Fruit fly (Drosophila melanogaster) whole organism, embryonic: ENCODE results near the gene Or82a.

Experiments used
- C15 ChIP-seq: fragments of 200-800 bp; sonication (Bioruptor generic); IDR thresholded peaks from 3 replicates; pipeline ENCODE4 v1.3.6; 2022; ENCODE audit warnings: missing biosample characterization, missing genetic modification characterization
- CG10543 ChIP-seq: fragments of 200-800 bp; sonication (Bioruptor generic); optimal IDR thresholded peaks from 3 replicates; lab custom pipeline; 2017; ENCODE audit warnings: missing biosample characterization, mild to moderate bottlenecking, missing genetic modification characterization, moderate library complexity
- CG11504 ChIP-seq: fragments of 200-800 bp; sonication (Bioruptor generic); optimal IDR thresholded peaks from 3 replicates; lab custom pipeline; 2019; ENCODE audit warnings: missing biosample characterization, mild to moderate bottlenecking, missing genetic modification characterization, moderate library complexity
- CG12219 ChIP-seq: fragments of 200-800 bp; sonication (Bioruptor generic); optimal IDR thresholded peaks from 3 replicates; lab custom pipeline; 2018; ENCODE audit warnings: missing biosample characterization, mild to moderate bottlenecking, missing genetic modification characterization
- CG13123 ChIP-seq: fragments of 200-800 bp; sonication (Bioruptor generic); optimal IDR thresholded peaks from 2 replicates; lab custom pipeline; 2016; ENCODE audit warnings: missing biosample characterization, missing genetic modification characterization
- CG13624 ChIP-seq: fragments of 200-800 bp; sonication (Bioruptor generic); optimal IDR thresholded peaks from 2 replicates; lab custom pipeline; 2016; ENCODE audit warnings: missing biosample characterization, missing genetic modification characterization
- CG15269 ChIP-seq: fragments of 200-800 bp; sonication (Bioruptor generic); optimal IDR thresholded peaks from 2 replicates; lab custom pipeline; 2018; ENCODE audit warnings: missing biosample characterization, mild to moderate bottlenecking, missing genetic modification characterization, moderate library complexity
- CG1603 ChIP-seq: fragments of 200-800 bp; sonication (Bioruptor generic); optimal IDR thresholded peaks from 2 replicates; lab custom pipeline; 2019; ENCODE audit warnings: missing biosample characterization, mild to moderate bottlenecking, missing genetic modification characterization, moderate library complexity
- CG17802 ChIP-seq: fragments of 200-800 bp; sonication (Bioruptor generic); optimal IDR thresholded peaks from 2 replicates; lab custom pipeline; 2018; ENCODE audit warnings: missing biosample characterization, mild to moderate bottlenecking, missing genetic modification characterization, moderate library complexity
- CG17912 ChIP-seq: fragments of 200-800 bp; sonication (Bioruptor generic); optimal IDR thresholded peaks from 2 replicates; lab custom pipeline; 2018; ENCODE audit warnings: missing biosample characterization, mild to moderate bottlenecking, missing genetic modification characterization
- CG30403 ChIP-seq: fragments of 200-800 bp; sonication (Bioruptor generic); optimal IDR thresholded peaks from 3 replicates; lab custom pipeline; 2016; ENCODE audit warnings: missing biosample characterization, missing genetic modification characterization
- CG4282 ChIP-seq: fragments of 200-800 bp; sonication (Bioruptor generic); optimal IDR thresholded peaks from 2 replicates; lab custom pipeline; 2016; ENCODE audit warnings: missing biosample characterization, missing genetic modification characterization
- CG4424 ChIP-seq: fragments of 200-800 bp; sonication (Bioruptor generic); optimal IDR thresholded peaks from 3 replicates; lab custom pipeline; 2016; ENCODE audit warnings: missing biosample characterization, missing genetic modification characterization
- CG4617 ChIP-seq: fragments of 200-800 bp; sonication (Bioruptor generic); optimal IDR thresholded peaks from 3 replicates; lab custom pipeline; 2016; ENCODE audit warnings: missing biosample characterization, missing genetic modification characterization, borderline replicate concordance
- CG5180 ChIP-seq: fragments of 200-800 bp; sonication (Bioruptor generic); optimal IDR thresholded peaks from 3 replicates; lab custom pipeline; 2017; ENCODE audit warnings: missing biosample characterization, missing genetic modification characterization, mild to moderate bottlenecking, moderate library complexity, missing genetic modification reagents
- CG7271 ChIP-seq: fragments of 200-800 bp; sonication (Bioruptor generic); optimal IDR thresholded peaks from 2 replicates; lab custom pipeline; 2018; ENCODE audit warnings: missing biosample characterization, mild to moderate bottlenecking, missing genetic modification characterization, moderate library complexity
- CG7786 ChIP-seq: fragments of 200-800 bp; sonication (Bioruptor generic); optimal IDR thresholded peaks from 2 replicates; lab custom pipeline; 2016; ENCODE audit warnings: missing biosample characterization, missing genetic modification characterization
- CG9215 ChIP-seq: fragments of 200-800 bp; sonication (Bioruptor generic); IDR thresholded peaks from 2 replicates; pipeline ENCODE4 v1.3.6; 2022; ENCODE audit warnings: missing biosample characterization, missing genetic modification characterization
- CHES-1-like ChIP-seq: fragments of 200-800 bp; sonication (Bioruptor generic); optimal IDR thresholded peaks from 2 replicates; lab custom pipeline; 2016; ENCODE audit warnings: missing biosample characterization, missing genetic modification characterization
- D ChIP-seq, 2 experiments: fragments of 200-800 bp in 1 of 2; fragments of >200 bp in 1 of 2; sonication (Bioruptor generic) in 1 of 2; optimal IDR thresholded peaks; 2 replicates in 1 of 2; 3 replicates in 1 of 2; lab custom pipeline; 2017; ENCODE audit warnings: mild to moderate bottlenecking in 1 of 2, missing biosample characterization in 1 of 2, missing genetic modification characterization in 1 of 2, missing genetic modification reagents in 1 of 2
- Dip3 ChIP-seq: fragments of 200-800 bp; sonication (Bioruptor generic); optimal IDR thresholded peaks from 3 replicates; lab custom pipeline; 2016; ENCODE audit warnings: missing biosample characterization, missing genetic modification characterization
- Dll ChIP-seq: fragments of 200-800 bp; sonication (Bioruptor generic); IDR thresholded peaks from 4 replicates; pipeline ENCODE4 v1.3.6; 2022; ENCODE audit warnings: missing biosample characterization, missing genetic modification characterization; ENCODE audit not compliant: partially characterized antibody
- H2.0 ChIP-seq: fragments of 200-800 bp; sonication (Bioruptor generic); IDR thresholded peaks from 2 replicates; pipeline ENCODE4 v1.3.6; 2022; ENCODE audit warnings: missing biosample characterization, missing genetic modification characterization
- Hr39 ChIP-seq: fragments of >200 bp; optimal IDR thresholded peaks from 2 replicates; lab custom pipeline; 2017
- MBD-R2 ChIP-seq: fragments of 200-800 bp; sonication (Bioruptor generic); IDR thresholded peaks from 2 replicates; pipeline ENCODE4 v1.3.6; 2022; ENCODE audit warnings: missing biosample characterization, missing genetic modification characterization
- Med ChIP-seq: fragments of 200-800 bp; sonication (Bioruptor generic); peaks from one replicate; lab custom pipeline; 2016; ENCODE audit warnings: missing biosample characterization, missing genetic modification characterization, mild to moderate bottlenecking, inconsistent platforms, moderate library complexity
- Spps ChIP-seq: fragments of 200-800 bp; sonication (Bioruptor generic); optimal IDR thresholded peaks from 2 replicates; lab custom pipeline; 2018; ENCODE audit warnings: missing biosample characterization, mild to moderate bottlenecking, missing genetic modification characterization
- Xrp1 ChIP-seq: fragments of 200-800 bp; sonication (Bioruptor generic); IDR thresholded peaks from 2 replicates; pipeline ENCODE4 v1.3.6; 2022; ENCODE audit warnings: missing biosample characterization, missing genetic modification characterization
- YL-1 ChIP-seq: fragments of 200-800 bp; sonication (Bioruptor generic); optimal IDR thresholded peaks from 3 replicates; lab custom pipeline; 2017; ENCODE audit warnings: missing biosample characterization, mild to moderate bottlenecking, missing genetic modification characterization
- amos ChIP-seq: fragments of 200-800 bp; sonication (Bioruptor generic); IDR thresholded peaks from 2 replicates; pipeline ENCODE4 v1.3.6; 2022; ENCODE audit warnings: missing biosample characterization, missing genetic modification characterization; ENCODE audit not compliant: partially characterized antibody
- crp ChIP-seq, 2 experiments: fragments of 200-800 bp; sonication (Bioruptor generic); optimal IDR thresholded peaks; 2 replicates in 1 of 2; 3 replicates in 1 of 2; lab custom pipeline; 2017; ENCODE audit warnings: missing biosample characterization in 2 of 2, missing genetic modification characterization in 2 of 2, mild to moderate bottlenecking in 1 of 2, moderate library complexity in 1 of 2
- disco-r ChIP-seq: fragments of 200-800 bp; sonication (Bioruptor generic); optimal IDR thresholded peaks from 2 replicates; lab custom pipeline; 2016; ENCODE audit warnings: missing biosample characterization, missing genetic modification characterization
- fd96Cb ChIP-seq: fragments of 200-800 bp; sonication (Bioruptor generic); optimal IDR thresholded peaks from 2 replicates; lab custom pipeline; 2018; ENCODE audit warnings: missing biosample characterization, mild to moderate bottlenecking, missing genetic modification characterization, moderate library complexity
- grau ChIP-seq: fragments of 200-800 bp; optimal IDR thresholded peaks from 3 replicates; lab custom pipeline; 2019; ENCODE audit warnings: missing biosample characterization, mild to moderate bottlenecking, missing genetic modification characterization, moderate library complexity
- gsb ChIP-seq: fragments of 200-800 bp; sonication (Bioruptor generic); IDR thresholded peaks from 2 replicates; pipeline ENCODE4 v1.3.6; 2022; ENCODE audit warnings: missing biosample characterization, missing genetic modification characterization
- hb ChIP-seq: fragments of 200-800 bp; sonication (Bioruptor generic); IDR thresholded peaks from 3 replicates; pipeline ENCODE4 v1.3.6; 2022; ENCODE audit warnings: missing biosample characterization, missing genetic modification characterization; ENCODE audit not compliant: partially characterized antibody
- inv ChIP-seq: fragments of 200-800 bp; sonication (Bioruptor generic); IDR thresholded peaks from 2 replicates; pipeline ENCODE4 v1.3.6; 2022; ENCODE audit warnings: missing biosample characterization, missing genetic modification characterization; ENCODE audit not compliant: partially characterized antibody
- jing ChIP-seq: fragments of 200-800 bp; sonication (Bioruptor generic); optimal IDR thresholded peaks from 2 replicates; lab custom pipeline; 2018; ENCODE audit warnings: missing biosample characterization, mild to moderate bottlenecking, missing genetic modification characterization
- lmd ChIP-seq: fragments of 200-800 bp; sonication (Bioruptor generic); IDR thresholded peaks from 2 replicates; pipeline ENCODE4 v1.3.6; 2022; ENCODE audit warnings: missing biosample characterization, missing genetic modification characterization
- luna ChIP-seq: fragments of 200-800 bp; sonication (Bioruptor generic); optimal IDR thresholded peaks from 2 replicates; lab custom pipeline; 2016; ENCODE audit warnings: missing biosample characterization, missing genetic modification characterization
- maf-S ChIP-seq: fragments of 200-800 bp; sonication (Bioruptor generic); optimal IDR thresholded peaks from 2 replicates; lab custom pipeline; 2016; ENCODE audit warnings: missing biosample characterization, missing genetic modification characterization
- prd ChIP-seq, 3 experiments: fragments of >200 bp in 2 of 3; fragments of 200-800 bp in 1 of 3; sonication (Bioruptor generic) in 1 of 3; optimal IDR thresholded peaks in 2 of 3; IDR thresholded peaks in 1 of 3; 2 replicates in 2 of 3; 3 replicates in 1 of 3; pipeline versions ENCODE4 v1.3.6 to Lab custom; 2017 to 2022; ENCODE audit warnings: missing biosample characterization in 1 of 3, missing genetic modification characterization in 1 of 3
- pzg ChIP-seq: fragments of 200-800 bp; sonication (Bioruptor generic); optimal IDR thresholded peaks from 3 replicates; lab custom pipeline; 2018; ENCODE audit warnings: missing biosample characterization, mild to moderate bottlenecking, missing genetic modification characterization, moderate library complexity
- ranshi ChIP-seq: fragments of 200-800 bp; sonication (Bioruptor generic); IDR thresholded peaks from 2 replicates; pipeline ENCODE4 v1.3.6; 2022; ENCODE audit warnings: missing biosample characterization, missing genetic modification characterization
- sima ChIP-seq: fragments of 200-800 bp; sonication (Bioruptor generic); optimal IDR thresholded peaks from 2 replicates; lab custom pipeline; 2016; ENCODE audit warnings: missing biosample characterization, missing genetic modification characterization
- sisA ChIP-seq: fragments of 200-800 bp; sonication (Bioruptor generic); IDR thresholded peaks from 2 replicates; pipeline ENCODE4 v1.3.6; 2022; ENCODE audit warnings: missing biosample characterization, missing genetic modification characterization
- zen ChIP-seq: fragments of 200-800 bp; sonication (Bioruptor generic); optimal IDR thresholded peaks from 3 replicates; lab custom pipeline; 2018; ENCODE audit warnings: missing biosample characterization, mild to moderate bottlenecking, missing genetic modification characterization, moderate library complexity

Or82a gene

DNA sequence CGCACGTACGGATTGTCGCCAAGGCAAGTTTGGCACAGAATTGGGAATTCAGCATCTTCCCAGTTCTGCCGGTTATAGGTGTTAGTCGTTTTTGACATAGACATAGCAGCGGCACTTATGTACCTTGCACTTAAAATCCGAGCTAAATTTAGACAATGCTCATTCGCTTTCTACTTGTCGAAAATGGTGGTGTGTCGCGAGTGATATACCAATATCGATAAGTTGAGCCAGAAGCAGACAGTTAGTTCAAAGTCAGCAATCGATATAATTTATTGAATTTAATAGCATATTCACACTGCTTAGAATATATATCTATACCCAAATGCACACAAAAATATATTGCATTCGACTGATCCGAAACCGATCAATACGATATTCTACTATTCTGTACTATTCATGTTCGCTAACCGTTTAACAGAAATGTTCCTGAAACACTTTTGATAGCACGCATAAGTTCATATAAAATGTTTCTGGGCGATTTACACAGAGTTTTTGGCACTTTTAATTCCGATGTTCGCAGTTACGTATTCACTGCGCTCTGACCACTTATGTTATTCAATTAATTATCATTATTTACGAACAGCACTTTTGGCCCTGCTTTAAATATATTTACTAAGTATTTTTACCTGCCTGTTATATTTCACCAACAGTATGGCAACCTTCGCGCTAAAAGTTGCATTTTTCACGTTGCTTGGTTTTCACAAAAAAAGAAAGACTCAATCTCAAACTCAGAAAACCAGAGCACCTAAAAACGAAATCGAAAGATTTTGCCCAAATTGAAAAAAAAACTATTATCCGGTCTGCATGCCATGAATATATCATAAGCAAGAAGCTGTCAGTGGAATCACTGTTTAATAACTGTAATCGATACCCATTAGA, 24.4 kb upstream of the Or82a start, which contains the start of gene CG14641 (continued):
- TF ChIP-seq luna (no peak), Spps (tag; lab: Kevin White, UChicago) (no peak), CG10543 (GFP tag; lab: Kevin White, UChicago) (no peak), gsb (no peak), CG17802 (tag; lab: Kevin White, UChicago) (peak; percentile 85), CG12219 (GFP tag; lab: Kevin White, UChicago) (no peak), grau (tag; lab: Kevin White, UChicago) (peak; percentile 1), CG4424 (GFP tag; lab: Kevin White, UChicago) (peak; percentile 16), CG13624 (no peak), C15 (GFP tag; lab: Robert Waterston, UW) (no peak), prd (optimal IDR thresholded peaks at IDR 0.05; lab: Kevin White, UChicago) (no peak), prd (GFP tag; IDR thresholded peaks at IDR 0.05; lab: Robert Waterston, UW) (peak; percentile 32; the same call in 1 of the 3 replicates), fd96Cb (tag; lab: Kevin White, UChicago) (no peak), CG13123 (no peak), ranshi (GFP tag; lab: Robert Waterston, UW) (no peak)

DNA sequence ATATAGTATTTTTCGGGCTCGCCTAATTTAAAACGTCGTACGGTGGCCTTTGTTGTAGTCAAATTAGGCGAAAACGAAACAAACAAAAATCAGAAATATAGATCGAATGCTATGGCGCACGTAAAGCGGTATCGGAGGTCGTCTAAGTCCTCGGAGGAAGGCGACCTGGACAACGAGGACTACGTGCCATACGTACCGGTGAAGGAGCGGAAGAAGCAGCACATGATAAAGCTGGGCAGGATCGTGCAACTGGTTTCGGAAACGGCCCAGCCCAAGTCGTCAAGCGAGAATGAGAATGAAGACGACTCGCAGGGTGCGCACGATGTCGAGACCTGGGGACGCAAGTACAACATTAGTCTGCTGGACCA, 23.8 kb upstream of the Or82a start, which contains the start of gene abs:
TSS of gene abs (plus strand) at position 30 of the 368 bp plus-strand sequence.
- TF ChIP-seq Xrp1 (GFP tag; lab: Robert Waterston, UW) (no peak), D (optimal IDR thresholded peaks at IDR 0.05; lab: Kevin White, UChicago) (peak; percentile 74), D (GFP tag; optimal IDR thresholded peaks at IDR 0.05; lab: Kevin White, UChicago) (no peak), pzg (GFP tag; lab: Kevin White, UChicago) (peak; percentile 28), sima (no peak), crp (GFP tag; optimal IDR thresholded peaks at IDR 0.05; lab: Kevin White, UChicago) (no peak), CHES-1-like (GFP tag; lab: Kevin White, UChicago) (no peak), CG17912 (GFP tag; lab: Kevin White, UChicago) (no peak), inv (GFP tag; lab: Robert Waterston, UW) (no peak), jing (no peak), maf-S (GFP tag; lab: Kevin White, UChicago) (no peak), Hr39 (no peak), Dll (0 out of 4 replicates have a peak, but pooled peaks have one; percentile 14), disco-r (GFP tag; lab: Kevin White, UChicago) (no peak), CG7786 (GFP tag; lab: Kevin White, UChicago) (no peak), CG1603 (tag; lab: Kevin White, UChicago) (peak; percentile 31), amos (GFP tag; lab: Robert Waterston, UW) (0 out of 2 replicates have a peak, but pooled peaks have one; percentile 30), lmd (GFP tag; lab: Robert Waterston, UW) (no peak), CG5180 (GFP tag; lab: Kevin White, UChicago) (no peak), MBD-R2 (GFP tag; lab: Robert Waterston, UW) (0 out of 2 replicates have a peak, but pooled peaks have one; percentile 33), CG9215 (GFP tag; lab: Robert Waterston, UW) (no peak), zen (tag; lab: Kevin White, UChicago) (no peak), H2.0 (GFP tag; lab: Robert Waterston, UW) (no peak), CG4617 (peak; percentile 60), Dip3 (GFP tag; lab: Kevin White, UChicago) (no peak), Med (GFP tag; lab: Kevin White, UChicago) (peak; percentile 15), CG15269 (tag; lab: Kevin White, UChicago) (no peak), CG4282 (no peak), CG11504 (no peak), hb (GFP tag; lab: Robert Waterston, UW) (0 out of 3 replicates have a peak, but pooled peaks have one; percentile 12), CG7271 (tag; lab: Kevin White, UChicago) (no peak), sisA (GFP tag; lab: Robert Waterston, UW) (no peak), YL-1 (peak; percentile 28), prd (optimal IDR thresholded peaks at IDR 0.05; lab: Kevin White, UChicago) (no peak), prd (GFP tag; IDR thresholded peaks at IDR 0.05; lab: Robert Waterston, UW) (no peak), CG30403 (no peak)
